Worm (Caenorhabditis elegans): ENCODE measurements around the gene B0491.6.

B0491.6 gene

DNA sequence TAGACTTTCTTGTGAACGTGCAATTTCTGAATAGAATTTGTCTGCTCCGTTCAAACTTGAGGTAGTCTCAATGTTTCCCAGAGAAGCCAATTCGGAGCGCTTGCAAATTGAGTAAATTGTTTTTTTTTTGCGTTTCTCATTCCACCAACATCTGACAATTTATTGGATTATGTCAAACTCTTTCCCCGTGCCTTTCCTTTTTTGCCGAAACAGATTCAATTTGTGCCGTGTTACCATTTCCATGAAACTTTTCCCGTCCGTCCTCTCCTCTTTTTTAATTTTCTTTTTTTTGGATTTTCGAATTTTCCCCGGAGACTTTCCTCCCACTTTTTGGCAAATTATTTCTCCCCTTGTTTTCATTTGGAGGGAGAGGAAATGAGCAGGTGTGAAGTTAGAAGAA lies 5.3 kb upstream of the B0491.6 start:
- TF ChIP-seq nhr-71 (tag; optimal IDR thresholded peaks at IDR 0.05) (peak; percentile 14), egl-13 (tag; optimal IDR thresholded peaks at IDR 0.05) (no peak), dpl-1 (GFP tag; optimal IDR thresholded peaks at IDR 0.05) (no peak), nhr-84 (tag; optimal IDR thresholded peaks at IDR 0.05) (no peak), ama-1 (optimal IDR thresholded peaks at IDR 0.05) (no peak), rnt-1 (tag; optimal IDR thresholded peaks at IDR 0.05) (no peak), lin-14 (GFP tag; optimal IDR thresholded peaks at IDR 0.05) (peak; percentile 70), aly-2 (tag; optimal IDR thresholded peaks at IDR 0.05) (no peak), vab-15 (tag; optimal IDR thresholded peaks at IDR 0.05) (no peak), fkh-4 (tag; optimal IDR thresholded peaks at IDR 0.05; ENCODE audit: borderline replicate concordance) (no peak), blmp-1 (tag; optimal IDR thresholded peaks at IDR 0.05) (no peak), aha-1 (tag; optimal IDR thresholded peaks at IDR 0.05) (no peak), mab-9 (GFP tag; IDR thresholded peaks at IDR 0.05) (no peak), unc-98 (GFP tag; IDR thresholded peaks at IDR 0.05) (no peak), F16B12.6 (tag; optimal IDR thresholded peaks at IDR 0.05) (no peak), efl-3 (GFP tag; optimal IDR thresholded peaks at IDR 0.05) (no peak), lsy-2 (tag; optimal IDR thresholded peaks at IDR 0.05) (no peak), lin-35 (GFP tag; optimal IDR thresholded peaks at IDR 0.05) (no peak), snpc-4 (tag; optimal IDR thresholded peaks at IDR 0.05) (no peak), hlh-17 (GFP tag; optimal IDR thresholded peaks at IDR 0.05; ENCODE audit: borderline replicate concordance) (no peak), nhr-11 (tag; optimal IDR thresholded peaks at IDR 0.05) (no peak), nhr-47 (tag; optimal IDR thresholded peaks at IDR 0.05) (peak; percentile 6), lin-13 (GFP tag; optimal IDR thresholded peaks at IDR 0.05) (no peak), ztf-4 (tag; optimal IDR thresholded peaks at IDR 0.05) (no peak), xbp-1 (tag; optimal IDR thresholded peaks at IDR 0.05) (no peak), ceh-8 (GFP tag; optimal IDR thresholded peaks at IDR 0.05) (no peak), unc-86 (tag; optimal IDR thresholded peaks at IDR 0.05) (no peak), sup-37 (GFP tag; optimal IDR thresholded peaks at IDR 0.05) (no peak), C04F5.9 (tag; optimal IDR thresholded peaks at IDR 0.05) (no peak), ztf-11 (tag; optimal IDR thresholded peaks at IDR 0.05) (no peak), efl-1 (optimal IDR thresholded peaks at IDR 0.05) (no peak), efl-1 (GFP tag; optimal IDR thresholded peaks at IDR 0.05 in 1 of 2) (no peak), dsc-1 (tag; optimal IDR thresholded peaks at IDR 0.05) (no peak), tbx-2 (tag; optimal IDR thresholded peaks at IDR 0.05) (peak; percentile 62), hlh-4 (tag; optimal IDR thresholded peaks at IDR 0.05) (no peak), lin-39 (tag; optimal IDR thresholded peaks at IDR 0.05) (no peak)

DNA sequence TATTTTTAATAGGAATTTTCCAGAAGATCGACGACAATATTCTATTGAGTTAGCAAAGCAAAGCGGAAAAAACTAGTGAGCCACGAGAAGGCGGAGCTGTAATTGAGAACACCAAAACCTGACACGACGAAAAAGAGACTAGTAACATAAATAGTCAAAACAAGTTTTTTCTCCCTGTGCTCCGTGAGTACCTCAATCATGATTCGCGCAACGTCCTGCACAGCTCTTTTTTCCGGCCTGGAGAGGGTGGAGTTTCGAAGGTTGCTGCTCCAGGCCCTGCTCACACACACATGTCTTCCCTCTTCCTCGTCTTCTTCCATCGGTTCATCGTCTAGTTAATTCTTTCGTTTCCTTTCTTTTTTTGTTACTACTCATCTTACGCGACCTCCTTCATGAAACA lies 3.5 kb upstream of the B0491.6 start, which contains the start of gene clh-2:
Gene clh-2 (plus strand): TSS at position 301 of the 400 bp plus-strand sequence.
- TF ChIP-seq F16B12.6 (tag; optimal IDR thresholded peaks at IDR 0.05) (no peak), hlh-17 (GFP tag; optimal IDR thresholded peaks at IDR 0.05; ENCODE audit: borderline replicate concordance) (no peak), ceh-82 (tag; optimal IDR thresholded peaks at IDR 0.05) (no peak), fkh-10 (GFP tag; optimal IDR thresholded peaks at IDR 0.05) (no peak), sup-37 (GFP tag; optimal IDR thresholded peaks at IDR 0.05) (no peak), fos-1 (tag; optimal IDR thresholded peaks at IDR 0.05) (no peak), fkh-8 (tag; optimal IDR thresholded peaks at IDR 0.05) (no peak), elt-3 (tag; optimal IDR thresholded peaks at IDR 0.05) (no peak), swsn-7 (tag; optimal IDR thresholded peaks at IDR 0.05) (no peak), nhr-47 (tag; optimal IDR thresholded peaks at IDR 0.05) (no peak), ceh-63 (GFP tag; optimal IDR thresholded peaks at IDR 0.05) (no peak), blmp-1 (tag; optimal IDR thresholded peaks at IDR 0.05) (no peak), nhr-77 (tag; optimal IDR thresholded peaks at IDR 0.05) (no peak), unc-130 (tag; optimal IDR thresholded peaks at IDR 0.05) (no peak), mep-1 (tag; optimal IDR thresholded peaks at IDR 0.05) (no peak), ztf-4 (tag; optimal IDR thresholded peaks at IDR 0.05) (no peak), unc-86 (tag; optimal IDR thresholded peaks at IDR 0.05) (no peak)
